Worm (Caenorhabditis elegans) whole organism, L2 larva: ENCODE results near the gene spig-5.

Source experiments
- F13H6.1 ChIP-seq: sonication (generic microtip); optimal IDR thresholded peaks from 2 replicates; lab custom pipeline; 2016; ENCODE audit warnings: missing genetic modification characterization, missing compliant biosample characterization
- ZK546.5 ChIP-seq: sonication (generic microtip); optimal IDR thresholded peaks from 2 replicates; lab custom pipeline; 2017; ENCODE audit warnings: missing biosample characterization, missing genetic modification characterization
- alr-1 ChIP-seq: fragments of 150-350 bp; optimal IDR thresholded peaks from 2 replicates; lab custom pipeline; 2014; ENCODE audit warnings: missing biosample characterization, missing genetic modification characterization
- ceh-16 ChIP-seq: fragments of 150-350 bp; optimal IDR thresholded peaks from 2 replicates; lab custom pipeline; 2014; ENCODE audit warnings: missing biosample characterization, missing genetic modification characterization
- fos-1 ChIP-seq: fragments of 150-350 bp; optimal IDR thresholded peaks from 2 replicates; lab custom pipeline; 2014; ENCODE audit warnings: missing biosample characterization, missing genetic modification characterization
- nhr-12 ChIP-seq: fragments of 150-350 bp; optimal IDR thresholded peaks from 2 replicates; lab custom pipeline; 2014; ENCODE audit warnings: missing biosample characterization, missing genetic modification characterization
- unc-39 ChIP-seq: fragments of 150-350 bp; optimal IDR thresholded peaks from 2 replicates; lab custom pipeline; 2014; ENCODE audit warnings: missing biosample characterization, missing genetic modification characterization
- unc-62 ChIP-seq: fragments of 150-350 bp; optimal IDR thresholded peaks from 2 replicates; lab custom pipeline; 2014; ENCODE audit warnings: missing biosample characterization, missing genetic modification reagents, missing genetic modification characterization
- zag-1 ChIP-seq: fragments of 150-350 bp; optimal IDR thresholded peaks from 2 replicates; lab custom pipeline; 2014; ENCODE audit warnings: missing biosample characterization, missing genetic modification characterization

DNA sequence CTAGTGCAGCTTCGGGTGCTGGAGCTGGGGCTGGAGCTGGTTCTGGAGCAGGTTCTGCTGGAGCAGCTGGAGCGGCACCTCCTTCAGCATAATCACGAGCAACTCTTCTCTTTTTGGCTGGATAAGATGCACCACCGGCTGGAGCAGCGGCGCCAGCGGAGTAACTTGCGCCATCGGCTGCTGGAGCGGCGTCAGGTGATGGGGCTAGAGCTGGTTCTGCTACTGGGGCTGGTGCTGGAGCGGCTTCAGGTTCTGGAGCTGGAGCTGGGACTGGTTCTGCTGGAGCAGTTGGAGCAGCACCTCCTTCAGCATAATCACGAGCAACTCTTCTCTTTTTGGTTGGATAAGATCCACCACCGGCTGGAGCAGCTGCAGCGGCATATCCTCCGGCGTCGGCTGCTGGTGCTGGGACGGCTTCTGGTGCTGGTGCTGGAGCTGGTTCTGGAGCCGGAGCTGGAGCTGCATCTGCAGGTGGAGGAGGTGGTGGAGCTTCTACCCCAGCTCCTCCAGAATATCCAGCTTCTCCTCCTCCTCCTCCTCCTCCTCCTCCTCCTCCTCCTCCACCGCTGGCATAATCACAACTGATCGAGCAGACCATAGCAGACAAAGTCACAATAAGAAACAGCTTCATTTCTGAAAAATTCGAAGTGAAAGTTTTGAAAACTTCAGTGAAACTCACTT, 11.0 kb downstream of the spig-5 start, which contains the start of gene F47B8.13:
- no peak for TF ChIP-seq F13H6.1 (tag; lab: Kevin White, UChicago)
- no peak for TF ChIP-seq alr-1 (tag; lab: Kevin White, UChicago)
- no peak for TF ChIP-seq unc-62 (GFP tag; lab: Kevin White, UChicago)
- TF ChIP-seq unc-39 = no peak
- no peak for TF ChIP-seq nhr-12 (tag; lab: Kevin White, UChicago)
- TF ChIP-seq zag-1 (tag; lab: Kevin White, UChicago) = no peak
- TF ChIP-seq ZK546.5 (tag; lab: Kevin White, UChicago) = no peak
- no peak for TF ChIP-seq ceh-16
- no peak for TF ChIP-seq fos-1
